Worm (Caenorhabditis elegans): ENCODE data around the gene gpa-8.

Gene gpa-8

DNA sequence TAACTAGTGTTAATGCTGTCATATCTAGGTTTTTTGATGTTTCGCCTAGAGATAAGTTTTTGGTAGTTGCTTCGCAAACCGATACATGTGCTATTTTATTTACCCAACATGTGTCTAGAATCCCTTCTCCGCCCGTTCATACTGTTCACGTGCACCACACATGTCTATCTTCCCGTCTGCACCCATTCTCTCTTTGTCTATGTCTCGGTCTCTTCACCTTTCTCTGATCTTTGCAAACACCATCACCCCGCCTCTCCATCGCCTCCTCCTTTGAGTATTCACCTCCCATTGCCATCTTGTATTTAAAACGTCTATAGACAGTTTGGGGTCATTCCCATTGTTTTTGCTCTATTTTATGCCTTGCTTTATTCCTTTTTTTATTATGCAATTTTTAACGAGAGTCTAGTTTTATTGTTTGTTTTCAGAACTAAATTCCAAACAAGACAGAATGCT, 3.0 kb downstream of the gpa-8 start, which contains the start of gene F56H9.2:
Gene F56H9.2, plus strand, starts transcription at position 426 of the 453 bp plus-strand sequence.
- TF ChIP-seq nhr-28 (tag; optimal IDR thresholded peaks at IDR 0.05): no peak
- TF ChIP-seq R02D3.7 (tag; optimal IDR thresholded peaks at IDR 0.05): peak; percentile 27
- TF ChIP-seq aly-2 (tag; optimal IDR thresholded peaks at IDR 0.05): no peak
- no peak for TF ChIP-seq fos-1 (tag; optimal IDR thresholded peaks at IDR 0.05)
- no peak for TF ChIP-seq nhr-67 (tag; optimal IDR thresholded peaks at IDR 0.05)
- TF ChIP-seq nhr-25 (tag; optimal IDR thresholded peaks at IDR 0.05): peak; percentile 93
- no peak for TF ChIP-seq lin-15B (tag; optimal IDR thresholded peaks at IDR 0.05)
- peak; percentile 8 for TF ChIP-seq ama-1 (optimal IDR thresholded peaks at IDR 0.05)
- TF ChIP-seq elt-2 (tag; optimal IDR thresholded peaks at IDR 0.05): peak; percentile 85
- peak; percentile 71 for TF ChIP-seq nhr-23 (tag; optimal IDR thresholded peaks at IDR 0.05)
- TF ChIP-seq elt-1 (tag; optimal IDR thresholded peaks at IDR 0.05): peak; percentile 19
- TF ChIP-seq pqm-1 (tag; optimal IDR thresholded peaks at IDR 0.05): peak; percentile 71
- no peak for TF ChIP-seq hmg-11 (tag; optimal IDR thresholded peaks at IDR 0.05)
- TF ChIP-seq nhr-76 (tag; optimal IDR thresholded peaks at IDR 0.05): no peak
- TF ChIP-seq egl-27 (tag; optimal IDR thresholded peaks at IDR 0.05): peak; percentile 74
- TF ChIP-seq pha-4 (tag; optimal IDR thresholded peaks at IDR 0.05): peak; percentile 90
- TF ChIP-seq ceh-28 (tag; optimal IDR thresholded peaks at IDR 0.05): peak; percentile 61
- no peak for TF ChIP-seq fkh-10 (GFP tag; optimal IDR thresholded peaks at IDR 0.05)
- TF ChIP-seq tbx-2 (tag; optimal IDR thresholded peaks at IDR 0.05): peak; percentile 11
- peak; percentile 72 for TF ChIP-seq mdl-1 (tag; optimal IDR thresholded peaks at IDR 0.05)
- TF ChIP-seq nhr-43 (tag; optimal IDR thresholded peaks at IDR 0.05; ENCODE audit: poor library complexity, severe bottlenecking): peak; percentile 89
- peak; percentile 64 for TF ChIP-seq nfya-1 (tag; optimal IDR thresholded peaks at IDR 0.05; ENCODE audit: insufficient read depth)
- no peak for TF ChIP-seq sea-2 (GFP tag; optimal IDR thresholded peaks at IDR 0.05)
- TF ChIP-seq zag-1 (tag; optimal IDR thresholded peaks at IDR 0.05): no peak
- TF ChIP-seq snpc-4 (tag; optimal IDR thresholded peaks at IDR 0.05): no peak
- peak; percentile 96 for TF ChIP-seq mml-1 (tag; optimal IDR thresholded peaks at IDR 0.05)
- TF ChIP-seq nhr-237 (tag; optimal IDR thresholded peaks at IDR 0.05): no peak
- TF ChIP-seq jun-1 (tag; optimal IDR thresholded peaks at IDR 0.05): peak; percentile 62
- no peak for TF ChIP-seq nhr-12 (tag; optimal IDR thresholded peaks at IDR 0.05)

DNA sequence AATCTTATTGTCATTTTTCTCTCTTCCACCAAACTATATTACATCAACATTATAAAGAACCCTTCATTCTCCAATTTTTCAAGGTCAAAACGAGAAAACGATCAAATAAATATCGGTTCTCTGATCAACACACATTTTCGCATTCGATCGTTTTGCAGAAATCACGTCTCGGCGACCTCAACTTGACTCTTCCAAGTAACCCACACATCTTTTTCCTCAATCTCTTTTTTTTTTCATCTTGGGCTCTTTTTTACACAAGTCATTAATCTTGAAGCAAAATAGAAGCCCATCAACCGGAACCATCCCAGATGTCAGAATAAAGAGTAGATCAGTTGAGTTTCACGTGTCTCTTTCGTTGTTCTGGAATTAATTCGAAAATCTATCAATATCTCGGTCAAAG, 4.0 kb downstream of the gpa-8 start:
- no peak for TF ChIP-seq ceh-82 (tag; optimal IDR thresholded peaks at IDR 0.05)
- TF ChIP-seq nhr-28 (tag; optimal IDR thresholded peaks at IDR 0.05): no peak
- TF ChIP-seq nhr-25 (tag; optimal IDR thresholded peaks at IDR 0.05): peak; percentile 63
- peak; percentile 2 for TF ChIP-seq egl-5 (tag; optimal IDR thresholded peaks at IDR 0.05)
- TF ChIP-seq zag-1 (tag; optimal IDR thresholded peaks at IDR 0.05): no peak
- TF ChIP-seq ceh-28 (tag; optimal IDR thresholded peaks at IDR 0.05): no peak
- no peak for TF ChIP-seq egl-27 (tag; optimal IDR thresholded peaks at IDR 0.05)

DNA sequence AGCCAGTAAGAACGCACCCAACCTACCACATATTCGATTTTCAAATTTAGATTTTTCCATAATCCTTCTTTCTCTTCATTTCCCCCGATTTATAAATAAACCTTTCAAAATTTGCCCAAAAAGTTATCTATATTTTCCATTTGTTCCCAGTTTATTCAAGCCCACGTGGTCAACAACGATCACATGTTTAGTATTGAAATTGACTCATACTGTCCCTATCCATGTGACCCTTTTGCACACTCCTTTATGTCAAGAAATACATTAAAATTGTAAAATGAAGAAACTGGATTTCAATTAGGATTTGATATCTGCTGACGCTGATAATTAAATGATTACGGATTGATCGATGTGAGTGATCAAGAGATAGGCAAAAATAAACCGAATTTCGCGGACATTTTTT, 5.1 kb downstream of the gpa-8 start:
- TF ChIP-seq nhr-11 (tag; optimal IDR thresholded peaks at IDR 0.05) (no peak), ztf-4 (tag; optimal IDR thresholded peaks at IDR 0.05) (no peak), skn-1 (tag; optimal IDR thresholded peaks at IDR 0.05) (no peak), ceh-16 (tag; optimal IDR thresholded peaks at IDR 0.05) (no peak), unc-62 (GFP tag; optimal IDR thresholded peaks at IDR 0.05) (no peak), nhr-43 (tag; optimal IDR thresholded peaks at IDR 0.05; ENCODE audit: poor library complexity, severe bottlenecking) (peak; percentile 23), ztf-11 (tag; optimal IDR thresholded peaks at IDR 0.05) (no peak), R02D3.7 (tag; optimal IDR thresholded peaks at IDR 0.05) (no peak), unc-39 (tag; optimal IDR thresholded peaks at IDR 0.05) (no peak), pha-4 (tag; optimal IDR thresholded peaks at IDR 0.05) (peak; percentile 94), lsy-12 (tag; optimal IDR thresholded peaks at IDR 0.05) (no peak), eor-1 (tag; optimal IDR thresholded peaks at IDR 0.05) (no peak), pqm-1 (tag; optimal IDR thresholded peaks at IDR 0.05) (peak; percentile 62), mdl-1 (tag; optimal IDR thresholded peaks at IDR 0.05) (no peak), fkh-10 (GFP tag; optimal IDR thresholded peaks at IDR 0.05) (no peak), ceh-28 (tag; optimal IDR thresholded peaks at IDR 0.05) (no peak), nfya-1 (tag; optimal IDR thresholded peaks at IDR 0.05; ENCODE audit: insufficient read depth) (no peak), nhr-67 (tag; optimal IDR thresholded peaks at IDR 0.05) (no peak), fos-1 (tag; optimal IDR thresholded peaks at IDR 0.05) (no peak), egl-27 (tag; optimal IDR thresholded peaks at IDR 0.05) (no peak), hmg-11 (tag; optimal IDR thresholded peaks at IDR 0.05) (no peak), nhr-76 (tag; optimal IDR thresholded peaks at IDR 0.05) (no peak), elt-2 (tag; optimal IDR thresholded peaks at IDR 0.05) (peak; percentile 43), nhr-12 (tag; optimal IDR thresholded peaks at IDR 0.05) (no peak), ama-1 (optimal IDR thresholded peaks at IDR 0.05) (no peak), tbx-2 (tag; optimal IDR thresholded peaks at IDR 0.05) (no peak), lin-39 (tag; optimal IDR thresholded peaks at IDR 0.05) (no peak), ZK546.5 (tag; optimal IDR thresholded peaks at IDR 0.05) (no peak), lin-15B (tag; optimal IDR thresholded peaks at IDR 0.05) (no peak), nhr-25 (tag; optimal IDR thresholded peaks at IDR 0.05) (peak; percentile 40), nhr-237 (tag; optimal IDR thresholded peaks at IDR 0.05) (no peak), aly-2 (tag; optimal IDR thresholded peaks at IDR 0.05) (no peak), ceh-9 (tag; optimal IDR thresholded peaks at IDR 0.05) (no peak), ceh-82 (tag; optimal IDR thresholded peaks at IDR 0.05) (no peak), zag-1 (tag; optimal IDR thresholded peaks at IDR 0.05) (no peak), nhr-28 (tag; optimal IDR thresholded peaks at IDR 0.05) (no peak), egl-5 (tag; optimal IDR thresholded peaks at IDR 0.05) (no peak), jun-1 (tag; optimal IDR thresholded peaks at IDR 0.05) (peak; percentile 63), nhr-77 (tag; optimal IDR thresholded peaks at IDR 0.05) (no peak), nhr-23 (tag; optimal IDR thresholded peaks at IDR 0.05) (no peak), mml-1 (tag; optimal IDR thresholded peaks at IDR 0.05) (no peak)

Data from whole organism, L3 larva.